Worm (Caenorhabditis elegans) whole organism, L4 larva: Measurements from ENCODE around the gene C39B5.2.

ENCODE experiments used
- R02D3.7 ChIP-seq: fragments of 150-350 bp; sonication (generic microtip); optimal IDR thresholded peaks from 3 replicates; lab custom pipeline; 2014; ENCODE audit warnings: missing biosample characterization, missing genetic modification characterization
- Y105C5A.15 ChIP-seq: fragments of 200-800 bp; sonication (Bioruptor generic); IDR thresholded peaks from 2 replicates; pipeline ENCODE4 v1.3.6; 2022; ENCODE audit warnings: missing genetic modification characterization, missing compliant biosample characterization
- Y75B8A.6 ChIP-seq: fragments of 200-800 bp; sonication (Bioruptor generic); IDR thresholded peaks from 2 replicates; pipeline ENCODE4 v1.3.6; 2022; ENCODE audit warnings: missing genetic modification reagents, missing genetic modification characterization, missing compliant biosample characterization
- ZK546.5 ChIP-seq, 2 experiments: sonication (generic microtip); optimal IDR thresholded peaks; 2 replicates each; lab custom pipeline; 2017; ENCODE audit warnings: missing biosample characterization in 2 of 2, missing genetic modification characterization in 2 of 2
- aha-1 ChIP-seq: fragments of 150-350 bp; peaks from one replicate; lab custom pipeline; 2014; ENCODE audit warnings: missing biosample characterization, missing genetic modification characterization
- ama-1 ChIP-seq: fragments of 150-350 bp; optimal IDR thresholded peaks from 2 replicates; lab custom pipeline; 2014; ENCODE audit warnings: inconsistent platforms, mixed read lengths
- attf-4 ChIP-seq: sonication (generic microtip); optimal IDR thresholded peaks from 3 replicates; lab custom pipeline; 2017; ENCODE audit warnings: missing biosample characterization, missing genetic modification characterization
- ceh-28 ChIP-seq: fragments of 150-350 bp; optimal IDR thresholded peaks from 2 replicates; lab custom pipeline; 2014; ENCODE audit warnings: missing biosample characterization, missing genetic modification reagents, missing genetic modification characterization
- ceh-32 ChIP-seq: sonication (generic microtip); optimal IDR thresholded peaks from 2 replicates; lab custom pipeline; 2016; ENCODE audit warnings: mild to moderate bottlenecking, missing genetic modification characterization, missing compliant biosample characterization; ENCODE audit not compliant: poor library complexity
- ceh-44 ChIP-seq: fragments of 200-800 bp; sonication (Bioruptor generic); IDR thresholded peaks from 2 replicates; pipeline ENCODE4 v1.3.6; 2022; ENCODE audit warnings: missing genetic modification reagents, missing genetic modification characterization, missing compliant biosample characterization
- ces-1 ChIP-seq: fragments of 150-350 bp; sonication (generic microtip); optimal IDR thresholded peaks from 4 replicates; lab custom pipeline; 2014; ENCODE audit warnings: missing biosample characterization, missing genetic modification reagents, missing genetic modification characterization
- daf-19 ChIP-seq: fragments of 200-800 bp; sonication (Bioruptor generic); conservative IDR thresholded peaks from 2 replicates; pipeline ENCODE4 v1.3.6; 2022; ENCODE audit warnings: missing genetic modification characterization, missing compliant biosample characterization
- daf-8 ChIP-seq: fragments of 200-800 bp; sonication (Bioruptor generic); IDR thresholded peaks from 2 replicates; pipeline ENCODE4 v1.3.6; 2022; ENCODE audit warnings: missing genetic modification characterization, missing compliant biosample characterization
- dmd-6 ChIP-seq: fragments of 200-800 bp; sonication (Bioruptor generic); IDR thresholded peaks from 2 replicates; pipeline ENCODE4 v1.3.6; 2022; ENCODE audit warnings: missing genetic modification reagents, missing genetic modification characterization, missing compliant biosample characterization
- dmd-8 ChIP-seq: fragments of 200-800 bp; sonication (Bioruptor generic); IDR thresholded peaks from 2 replicates; pipeline ENCODE4 v1.3.6; 2022; ENCODE audit warnings: missing genetic modification characterization, missing compliant biosample characterization
- dmd-9 ChIP-seq: fragments of 200-800 bp; sonication (Bioruptor generic); IDR thresholded peaks from 2 replicates; pipeline ENCODE4 v1.3.6; 2022; ENCODE audit warnings: missing genetic modification reagents, missing genetic modification characterization, missing compliant biosample characterization
- dpl-1 ChIP-seq: fragments of 150-350 bp; optimal IDR thresholded peaks from 2 replicates; lab custom pipeline; 2014; ENCODE audit warnings: missing biosample characterization, missing genetic modification reagents, missing genetic modification characterization
- egl-27 ChIP-seq: sonication (generic microtip); optimal IDR thresholded peaks from 3 replicates; lab custom pipeline; 2017; ENCODE audit warnings: missing biosample characterization, missing genetic modification reagents, missing genetic modification characterization
- hlh-11 ChIP-seq: fragments of 200-800 bp; sonication (Bioruptor generic); optimal IDR thresholded peaks from 2 replicates; lab custom pipeline; 2018; ENCODE audit warnings: mild to moderate bottlenecking, missing genetic modification characterization, missing compliant biosample characterization
- lim-7 ChIP-seq: fragments of 200-800 bp; sonication (Bioruptor generic); IDR thresholded peaks from 2 replicates; pipeline ENCODE4 v1.3.6; 2022; ENCODE audit warnings: missing genetic modification characterization, missing compliant biosample characterization
- lir-3 ChIP-seq: sonication (generic microtip); optimal IDR thresholded peaks from 2 replicates; lab custom pipeline; 2016; ENCODE audit warnings: mild to moderate bottlenecking, missing genetic modification characterization, missing compliant biosample characterization
- mdl-1 ChIP-seq, 2 experiments: fragments of 150-350 bp in 1 of 2; sonication (generic microtip) in 1 of 2; optimal IDR thresholded peaks; 2 replicates each; lab custom pipeline; 2014 to 2017; ENCODE audit warnings: missing biosample characterization in 2 of 2, missing genetic modification characterization in 2 of 2
- mdt-29 ChIP-seq: fragments of 200-800 bp; sonication (Bioruptor generic); IDR thresholded peaks from 2 replicates; pipeline ENCODE4 v1.3.6; 2022; ENCODE audit warnings: missing genetic modification reagents, missing genetic modification characterization, missing compliant biosample characterization
- mxl-3 ChIP-seq: fragments of 200-800 bp; sonication (Bioruptor generic); optimal IDR thresholded peaks from 2 replicates; lab custom pipeline; 2018; ENCODE audit warnings: mild to moderate bottlenecking, missing genetic modification characterization, missing compliant biosample characterization
- nhr-102 ChIP-seq: sonication (generic microtip); optimal IDR thresholded peaks from 2 replicates; lab custom pipeline; 2016; ENCODE audit warnings: mild to moderate bottlenecking, missing genetic modification characterization, moderate library complexity, missing compliant biosample characterization
- nhr-237 ChIP-seq: sonication (generic microtip); optimal IDR thresholded peaks from 2 replicates; lab custom pipeline; 2017; ENCODE audit warnings: missing biosample characterization, missing genetic modification characterization
- nhr-28 ChIP-seq: fragments of 150-350 bp; optimal IDR thresholded peaks from 2 replicates; lab custom pipeline; 2014; ENCODE audit warnings: missing biosample characterization, missing genetic modification characterization
- nhr-41 ChIP-seq: fragments of 200-800 bp; sonication (Bioruptor generic); IDR thresholded peaks from 2 replicates; pipeline ENCODE4 v1.3.6; 2022; ENCODE audit warnings: missing genetic modification reagents, missing genetic modification characterization, missing compliant biosample characterization
- nhr-77 ChIP-seq: fragments of 150-350 bp; optimal IDR thresholded peaks from 2 replicates; lab custom pipeline; 2014; ENCODE audit warnings: missing biosample characterization, missing genetic modification characterization
- pha-4 ChIP-seq, 2 experiments: fragments of 150-350 bp in 1 of 2; fragments of 200-800 bp in 1 of 2; sonication (Bioruptor generic) in 1 of 2; IDR thresholded peaks in 1 of 2; optimal IDR thresholded peaks in 1 of 2; 2 replicates each; pipeline versions ENCODE4 v1.3.6 to Lab custom; 2014 to 2022; ENCODE audit warnings: missing genetic modification characterization in 2 of 2, missing genetic modification reagents in 2 of 2, missing biosample characterization in 1 of 2, missing compliant biosample characterization in 1 of 2
- pqm-1 ChIP-seq: sonication (generic microtip); optimal IDR thresholded peaks from 2 replicates; lab custom pipeline; 2017; ENCODE audit warnings: missing biosample characterization, missing genetic modification characterization
- skn-1 ChIP-seq: fragments of 150-350 bp; optimal IDR thresholded peaks from 2 replicates; lab custom pipeline; 2014; ENCODE audit warnings: missing biosample characterization, missing genetic modification characterization
- snpc-1.2 ChIP-seq: fragments of 200-800 bp; sonication (Bioruptor generic); IDR thresholded peaks from 2 replicates; pipeline ENCODE4 v1.3.6; 2022; ENCODE audit warnings: missing genetic modification reagents, missing genetic modification characterization, missing compliant biosample characterization
- tra-1 ChIP-seq: fragments of 200-800 bp; sonication (Bioruptor generic); IDR thresholded peaks from 2 replicates; pipeline ENCODE4 v1.3.6; 2022; ENCODE audit warnings: missing genetic modification reagents, missing genetic modification characterization, missing compliant biosample characterization
- unc-130 ChIP-seq: sonication (generic microtip); optimal IDR thresholded peaks from 2 replicates; lab custom pipeline; 2016; ENCODE audit warnings: missing genetic modification reagents, missing genetic modification characterization, missing compliant biosample characterization

C39B5.2 gene

DNA sequence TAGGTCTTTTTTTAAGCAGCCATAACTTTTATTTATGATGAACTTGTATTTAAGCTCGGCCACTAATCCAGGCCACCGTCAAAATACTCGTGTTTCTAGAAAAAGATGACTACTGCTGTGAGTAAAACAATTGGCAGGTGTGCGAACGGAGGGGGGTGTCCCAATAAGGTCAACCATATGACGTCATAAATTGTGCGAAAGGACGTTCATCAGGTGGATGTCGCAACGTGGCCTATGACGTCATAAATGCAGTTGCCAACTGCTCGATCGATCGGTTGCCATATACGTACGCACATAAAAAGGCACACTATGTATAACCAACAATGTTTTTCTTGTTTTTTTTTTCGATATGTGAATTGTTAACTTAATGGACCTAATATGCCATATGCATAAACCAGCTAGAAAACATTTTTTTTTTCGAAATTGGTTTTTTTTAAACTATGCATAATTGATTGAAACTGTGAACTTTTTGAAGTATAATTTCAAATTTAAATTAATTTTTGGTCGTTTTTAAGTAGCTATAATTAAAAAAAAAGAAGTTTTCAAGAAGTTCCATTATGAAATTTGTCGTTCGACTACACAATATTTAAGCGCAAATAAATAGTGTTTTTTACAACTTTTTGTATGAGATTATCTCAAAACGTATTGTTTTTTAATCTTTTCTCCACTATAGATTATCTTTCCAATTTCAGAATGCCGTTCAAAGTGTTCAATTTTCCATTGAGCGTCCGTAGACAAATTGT, at the start of gene C39B5.2:
Gene C39B5.2 (plus strand): TSS at position 693 of the 743 bp plus-strand sequence.
- TF ChIP-seq ceh-44 (GFP tag; lab: Robert Waterston, UW) (no peak), pha-4 (GFP tag; IDR thresholded peaks at IDR 0.05; lab: Robert Waterston, UW) (no peak), pha-4 (tag; optimal IDR thresholded peaks at IDR 0.05; lab: Kevin White, UChicago) (no peak), daf-8 (no peak), lim-7 (no peak), daf-19 (GFP tag; lab: Robert Waterston, UW) (no peak), mdl-1 (tag; optimal IDR thresholded peaks at IDR 0.05; lab: Kevin White, UChicago) (no peak), tra-1 (GFP tag; lab: Robert Waterston, UW) (no peak), ama-1 (lab: Kevin White, UChicago) (no peak), R02D3.7 (tag; lab: Kevin White, UChicago) (no peak), nhr-102 (tag; lab: Kevin White, UChicago) (no peak), ceh-28 (tag; lab: Kevin White, UChicago) (no peak), hlh-11 (tag; lab: Kevin White, UChicago) (no peak)

DNA sequence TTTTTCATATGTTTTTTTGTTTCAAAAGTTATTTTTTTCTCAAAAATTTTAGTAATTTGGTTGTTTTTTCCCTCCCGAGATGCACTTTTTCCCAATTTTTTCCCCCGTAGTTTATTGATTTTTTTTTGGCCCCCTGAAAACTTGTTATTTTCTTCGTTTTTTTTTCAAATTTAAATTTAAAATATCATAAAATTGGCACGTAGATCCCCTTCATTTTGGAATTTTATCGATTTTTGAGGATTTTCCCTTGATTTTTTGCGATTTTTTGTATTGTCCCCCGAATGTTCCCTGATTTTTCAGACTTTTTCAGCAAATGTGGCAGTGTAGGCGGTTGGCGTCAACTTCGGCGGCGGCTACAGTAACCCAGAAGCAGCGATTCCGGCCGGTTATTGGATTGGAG, 37.0 kb upstream of the C39B5.2 start, which contains the start of gene C39B5.6:
Gene C39B5.6 (plus strand): TSS at position 301 of the 400 bp plus-strand sequence.
- TF ChIP-seq ceh-28 (tag; lab: Kevin White, UChicago) = peak; percentile 16
- TF ChIP-seq dmd-9 (GFP tag; lab: Robert Waterston, UW) = no peak
- TF ChIP-seq ces-1 = no peak
- TF ChIP-seq aha-1 = peak; percentile 57
- TF ChIP-seq dmd-8 = no peak
- TF ChIP-seq skn-1 (tag; lab: Kevin White, UChicago) = no peak

DNA sequence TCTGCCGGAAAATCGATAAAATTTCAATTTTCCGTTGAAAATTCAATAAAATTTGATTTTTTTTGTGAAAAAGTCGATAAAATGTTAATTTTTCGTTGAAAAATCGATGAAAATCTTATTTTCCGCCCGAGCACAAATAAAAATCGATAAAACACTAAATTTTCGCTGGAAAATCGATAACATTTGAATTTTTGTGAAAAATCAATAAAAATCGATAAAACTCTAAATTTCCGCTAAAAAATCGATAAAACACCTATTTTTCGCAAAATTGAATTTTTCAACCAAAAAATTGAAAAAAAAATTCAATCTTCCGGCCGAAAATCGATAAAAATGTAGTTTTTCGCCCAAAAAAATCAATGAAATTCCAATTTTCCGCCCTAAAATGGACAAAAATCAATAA, 29.5 kb upstream of the C39B5.2 start:
- TF ChIP-seq aha-1 (peak; percentile 37), ces-1 (no peak), ceh-28 (tag; lab: Kevin White, UChicago) (peak; percentile 93)
- TF ChIP-seq, all 104 proteins: peak for 2

DNA sequence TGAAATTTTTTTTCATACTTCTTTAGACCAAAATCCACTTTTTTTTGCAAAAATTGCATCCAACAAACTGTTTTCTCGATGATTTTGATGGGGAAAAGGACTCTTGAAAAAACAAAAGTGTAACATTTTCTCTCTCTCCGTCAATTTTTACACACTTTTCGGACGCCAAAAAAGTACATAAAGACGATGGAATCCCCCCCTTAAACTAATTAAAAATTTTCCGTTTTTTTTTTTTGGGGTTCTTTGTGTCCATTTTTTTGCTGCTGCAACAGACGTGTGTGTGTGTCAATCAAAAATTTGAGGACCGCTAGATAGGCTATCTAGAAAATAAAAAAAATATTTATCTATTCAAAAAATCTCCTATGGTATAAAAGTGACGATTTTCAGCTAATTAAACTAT, 26.8 kb upstream of the C39B5.2 start, which contains the start of gene C39B5.5:
Gene C39B5.5 (plus strand): TSS at position 301 of the 400 bp plus-strand sequence.
- TF ChIP-seq nhr-41 (GFP tag; lab: Robert Waterston, UW) (no peak), mxl-3 (no peak), unc-130 (no peak), dmd-6 (no peak), nhr-28 (no peak), Y75B8A.6 (GFP tag; lab: Robert Waterston, UW) (no peak), pqm-1 (no peak), attf-4 (tag; lab: Kevin White, UChicago) (no peak), snpc-1.2 (GFP tag; lab: Robert Waterston, UW) (no peak), mdt-29 (GFP tag; lab: Robert Waterston, UW) (no peak), nhr-77 (tag; lab: Kevin White, UChicago) (no peak), lir-3 (tag; lab: Kevin White, UChicago) (no peak), dpl-1 (GFP tag; lab: Kevin White, UChicago) (no peak), egl-27 (tag; lab: Kevin White, UChicago) (no peak), ceh-32 (no peak), ZK546.5 (tag; optimal IDR thresholded peaks at IDR 0.05; lab: Kevin White, UChicago) (no peak), ces-1 (no peak), nhr-237 (tag; lab: Kevin White, UChicago) (no peak), Y105C5A.15 (no peak), dmd-9 (GFP tag; lab: Robert Waterston, UW) (no peak)
